Worm (Caenorhabditis elegans): ENCODE data around the gene dyf-13.

- TF ChIP-seq snpc-4 (tag; optimal IDR thresholded peaks at IDR 0.05) (no peak), nhr-237 (tag; optimal IDR thresholded peaks at IDR 0.05) (no peak), lsy-2 (tag; optimal IDR thresholded peaks at IDR 0.05) (no peak), sox-4 (tag; optimal IDR thresholded peaks at IDR 0.05) (no peak), zip-4 (GFP tag; optimal IDR thresholded peaks at IDR 0.05) (no peak), dpl-1 (GFP tag; optimal IDR thresholded peaks at IDR 0.05) (no peak)
Observed at ce11 chrII:7208184-7208583, 37.0 kb upstream of the dyf-13 start, which contains the start of gene dhs-7.

Measured in whole organism, L1 larva.